Worm (Caenorhabditis elegans) whole organism, midembryonic: ENCODE measurements around the gene pigq-1.

Experiments
- cog-1 ChIP-seq: sonication (generic microtip); optimal IDR thresholded peaks from 2 replicates; lab custom pipeline; 2016; ENCODE audit warnings: missing genetic modification characterization, missing compliant biosample characterization
- flt-1 ChIP-seq: fragments of 200-800 bp; sonication (Bioruptor generic); IDR thresholded peaks from 2 replicates; pipeline ENCODE4 v1.3.6; 2022; ENCODE audit warnings: missing genetic modification characterization, missing compliant biosample characterization
- klf-2 ChIP-seq: fragments of 200-800 bp; sonication (Bioruptor generic); conservative IDR thresholded peaks from 2 replicates; pipeline ENCODE4 v1.3.6; 2022; ENCODE audit warnings: missing genetic modification reagents, missing genetic modification characterization, missing compliant biosample characterization
- med-1 ChIP-seq: sonication (generic microtip); optimal IDR thresholded peaks from 2 replicates; lab custom pipeline; 2017; ENCODE audit warnings: missing genetic modification characterization, mild to moderate bottlenecking, missing compliant biosample characterization, antibody characterized with exemption, missing genetic modification reagents; ENCODE audit not compliant: insufficient read depth
- tab-1 ChIP-seq: fragments of 200-800 bp; sonication (Bioruptor generic); IDR thresholded peaks from 2 replicates; pipeline ENCODE4 v1.3.6; 2022; ENCODE audit warnings: missing genetic modification characterization, missing compliant biosample characterization
- ztf-23 ChIP-seq: fragments of 200-800 bp; sonication (Bioruptor generic); IDR thresholded peaks from 2 replicates; pipeline ENCODE4 v1.3.6; 2022; ENCODE audit warnings: missing genetic modification reagents, missing genetic modification characterization, missing compliant biosample characterization
- ztf-29 ChIP-seq: fragments of 200-800 bp; sonication (Bioruptor generic); IDR thresholded peaks from 2 replicates; pipeline ENCODE4 v1.3.6; 2022; ENCODE audit warnings: missing genetic modification reagents, missing genetic modification characterization, missing compliant biosample characterization

ce11 chrIV:11148788-11149366 lies 1.8 kb upstream of the pigq-1 start:
- TF ChIP-seq med-1 (GFP tag; lab: Kevin White, UChicago) (no peak), tab-1 (GFP tag; lab: Robert Waterston, UW) (no peak), cog-1 (no peak), flt-1 (GFP tag; lab: Robert Waterston, UW) (0 out of 2 replicates have a peak, but pooled peaks have one; percentile 7), ztf-29 (GFP tag; lab: Robert Waterston, UW) (no peak), ztf-23 (no peak), klf-2 (GFP tag; lab: Robert Waterston, UW) (no peak)
